Fruit fly (Drosophila melanogaster): ENCODE measurements around the gene Drep4.

DNA sequence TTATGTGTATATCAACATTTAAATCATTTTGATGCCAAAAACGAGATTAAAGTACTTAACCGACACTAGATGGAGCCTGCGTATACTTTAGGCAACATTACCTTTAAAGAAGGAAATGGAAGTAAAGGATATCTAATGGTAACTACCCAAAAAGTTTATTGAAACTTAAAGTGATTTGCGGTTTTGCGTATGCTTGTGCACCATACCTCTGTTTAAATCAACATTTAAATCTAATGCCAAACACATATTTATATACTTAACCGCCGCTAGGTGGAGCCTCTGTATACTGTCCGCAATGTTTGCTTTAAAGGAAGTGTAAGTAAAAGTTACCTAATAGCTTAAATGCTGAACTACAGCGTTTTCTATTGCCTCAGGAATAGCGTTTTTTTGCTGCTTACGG is 39.6 kb upstream of the Drep4 start:
- TF ChIP-seq psq (GFP tag; optimal IDR thresholded peaks at IDR 0.05) (no peak), CrebA (GFP tag; optimal IDR thresholded peaks at IDR 0.05; ENCODE audit: borderline replicate concordance) (no peak), Hnf4 (GFP tag; optimal IDR thresholded peaks at IDR 0.05) (no peak), GATAd (GFP tag; optimal IDR thresholded peaks at IDR 0.05) (no peak), HLH106 (tag; optimal IDR thresholded peaks at IDR 0.05) (no peak), tai (GFP tag; optimal IDR thresholded peaks at IDR 0.05) (no peak), Dfd (GFP tag; optimal IDR thresholded peaks at IDR 0.05) (no peak), pan (optimal IDR thresholded peaks at IDR 0.05) (no peak), Sp1 (GFP tag; optimal IDR thresholded peaks at IDR 0.05) (no peak), Abd-B (GFP tag; optimal IDR thresholded peaks at IDR 0.05) (no peak), h (GFP tag; optimal IDR thresholded peaks at IDR 0.05) (no peak), Vsx2 (GFP tag; optimal IDR thresholded peaks at IDR 0.05; ENCODE audit: partially characterized antibody) (no peak), Dif (GFP tag; optimal IDR thresholded peaks at IDR 0.05; ENCODE audit: partially characterized antibody) (no peak)
